Fruit fly (Drosophila melanogaster): ENCODE data around the gene Flad2.

- TF ChIP-seq Sin3A (optimal IDR thresholded peaks at IDR 0.05) (no peak), Myc (optimal IDR thresholded peaks at IDR 0.05) (no peak), psq (optimal IDR thresholded peaks at IDR 0.05) (no peak), h (optimal IDR thresholded peaks at IDR 0.05) (no peak)
Measured at dm6 chr2L:13430919-13431502, 18.7 kb downstream of the Flad2 start.

Measured in Kc167 (cell line).